Worm (Caenorhabditis elegans) whole organism, mixed stage, embryonic: ENCODE measurements around the gene coa-7.

ENCODE experiments used
- elt-1 ChIP-seq: sonication (generic microtip); optimal IDR thresholded peaks from 2 replicates; lab custom pipeline; 2017; ENCODE audit warnings: missing genetic modification characterization, mild to moderate bottlenecking, missing compliant biosample characterization, antibody characterized with exemption, moderate library complexity, borderline replicate concordance; ENCODE audit not compliant: insufficient read depth
- snpc-4 ChIP-seq: fragments of 150-350 bp; optimal IDR thresholded peaks from 2 replicates; lab custom pipeline; 2014; ENCODE audit warnings: missing biosample characterization, missing genetic modification characterization
- unc-62 ChIP-seq: fragments of 150-350 bp; optimal IDR thresholded peaks from 2 replicates; lab custom pipeline; 2014; ENCODE audit warnings: missing biosample characterization, missing genetic modification reagents, missing genetic modification characterization
- ztf-11 ChIP-seq: fragments of 150-350 bp; optimal IDR thresholded peaks from 2 replicates; lab custom pipeline; 2014; ENCODE audit warnings: missing biosample characterization, missing genetic modification characterization

ce11 chrII:11612034-11612723, 38.8 kb downstream of the coa-7 start, which contains the start of gene F07A11.5:
- TF ChIP-seq snpc-4 (no peak), unc-62 (no peak), elt-1 (tag; lab: Kevin White, UChicago) (no peak), ztf-11 (tag; lab: Kevin White, UChicago) (no peak)
